Worm (Caenorhabditis elegans): ENCODE data around the gene C49G7.12.

Gene C49G7.12

ce11 chrV:4010170-4010569 lies 28.0 kb upstream of the C49G7.12 start, which contains the start of gene srh-4:
Gene srh-4 (plus strand): TSS chrV:4010470.
- TF ChIP-seq ceh-36 (tag; optimal IDR thresholded peaks at IDR 0.05): no peak
- TF ChIP-seq hmbx-1 (tag; optimal IDR thresholded peaks at IDR 0.05): no peak
- no peak for TF ChIP-seq tra-4 (tag; optimal IDR thresholded peaks at IDR 0.05)
- TF ChIP-seq aly-1 (tag; optimal IDR thresholded peaks at IDR 0.05): no peak
- no peak for TF ChIP-seq ceh-13 (GFP tag; optimal IDR thresholded peaks at IDR 0.05)
- TF ChIP-seq tbx-37 (GFP tag; conservative IDR thresholded peaks at IDR 0.05): no peak
- no peak for TF ChIP-seq ama-1 (optimal IDR thresholded peaks at IDR 0.05)
- no peak for TF ChIP-seq hmg-4 (GFP tag; optimal IDR thresholded peaks at IDR 0.05)
- no peak for TF ChIP-seq ets-7 (tag; optimal IDR thresholded peaks at IDR 0.05)
- no peak for TF ChIP-seq pes-1 (GFP tag; IDR thresholded peaks at IDR 0.05)
- TF ChIP-seq scrt-1 (GFP tag; IDR thresholded peaks at IDR 0.05): no peak

ce11 chrV:4016780-4017179 lies 21.4 kb upstream of the C49G7.12 start, which contains the start of gene srw-89:
Gene srw-89 (plus strand): TSS chrV:4017080.
- no peak for TF ChIP-seq tbx-37 (GFP tag; conservative IDR thresholded peaks at IDR 0.05)
- TF ChIP-seq tbx-11 (GFP tag; IDR thresholded peaks at IDR 0.05): no peak
- TF ChIP-seq tra-4 (tag; optimal IDR thresholded peaks at IDR 0.05): no peak
- no peak for TF ChIP-seq ets-7 (tag; optimal IDR thresholded peaks at IDR 0.05)

ce11 chrV:4018591-4018990 lies 19.6 kb upstream of the C49G7.12 start:
- TF ChIP-seq pes-1 (GFP tag; IDR thresholded peaks at IDR 0.05): no peak
- no peak for TF ChIP-seq tbx-37 (GFP tag; conservative IDR thresholded peaks at IDR 0.05)
- TF ChIP-seq tra-4 (tag; optimal IDR thresholded peaks at IDR 0.05): no peak
- no peak for TF ChIP-seq scrt-1 (GFP tag; IDR thresholded peaks at IDR 0.05)
- no peak for TF ChIP-seq F13C5.2 (tag; optimal IDR thresholded peaks at IDR 0.05)
- TF ChIP-seq flt-1 (GFP tag; IDR thresholded peaks at IDR 0.05): no peak
- TF ChIP-seq ceh-36 (tag; optimal IDR thresholded peaks at IDR 0.05): no peak
- no peak for TF ChIP-seq ama-1 (optimal IDR thresholded peaks at IDR 0.05)
- no peak for TF ChIP-seq ets-7 (tag; optimal IDR thresholded peaks at IDR 0.05)

ce11 chrV:4019188-4019587 lies 19.0 kb upstream of the C49G7.12 start, which contains the start of gene K09D9.3:
Gene K09D9.3 (plus strand): TSS chrV:4019488.
- TF ChIP-seq ceh-13 (GFP tag; optimal IDR thresholded peaks at IDR 0.05): no peak
- TF ChIP-seq hmg-4 (GFP tag; optimal IDR thresholded peaks at IDR 0.05): no peak
- TF ChIP-seq aly-1 (tag; optimal IDR thresholded peaks at IDR 0.05): no peak
- no peak for TF ChIP-seq hmbx-1 (tag; optimal IDR thresholded peaks at IDR 0.05)
- no peak for TF ChIP-seq tbx-11 (GFP tag; IDR thresholded peaks at IDR 0.05)
- TF ChIP-seq ama-1 (optimal IDR thresholded peaks at IDR 0.05): no peak
- no peak for TF ChIP-seq sea-1 (GFP tag; conservative IDR thresholded peaks at IDR 0.05)
- TF ChIP-seq B0310.2 (tag; optimal IDR thresholded peaks at IDR 0.05): no peak
- no peak for TF ChIP-seq F13C5.2 (tag; optimal IDR thresholded peaks at IDR 0.05)
- no peak for TF ChIP-seq ets-7 (tag; optimal IDR thresholded peaks at IDR 0.05)
- TF ChIP-seq scrt-1 (GFP tag; IDR thresholded peaks at IDR 0.05): no peak
- TF ChIP-seq pes-1 (GFP tag; IDR thresholded peaks at IDR 0.05): no peak
- no peak for TF ChIP-seq hnd-1 (tag; optimal IDR thresholded peaks at IDR 0.05)
- no peak for TF ChIP-seq ceh-36 (tag; optimal IDR thresholded peaks at IDR 0.05)
- TF ChIP-seq tra-4 (tag; optimal IDR thresholded peaks at IDR 0.05): no peak
- no peak for TF ChIP-seq tbx-37 (GFP tag; conservative IDR thresholded peaks at IDR 0.05)
- TF ChIP-seq flt-1 (GFP tag; IDR thresholded peaks at IDR 0.05): no peak

- TF ChIP-seq sea-1 (GFP tag; conservative IDR thresholded peaks at IDR 0.05) (no peak), ceh-36 (tag; optimal IDR thresholded peaks at IDR 0.05) (no peak)
Observed at ce11 chrV:4021776-4022175, 16.4 kb upstream of the C49G7.12 start, which contains the start of gene K09D9.14. Gene K09D9.14 (minus strand): TSS chrV:4021876.

- TF ChIP-seq flt-1 (GFP tag; IDR thresholded peaks at IDR 0.05) (no peak), pes-1 (GFP tag; IDR thresholded peaks at IDR 0.05) (no peak), B0310.2 (tag; optimal IDR thresholded peaks at IDR 0.05) (no peak), hmbx-1 (tag; optimal IDR thresholded peaks at IDR 0.05) (no peak), tra-4 (tag; optimal IDR thresholded peaks at IDR 0.05) (no peak), tbx-11 (GFP tag; IDR thresholded peaks at IDR 0.05) (no peak), hmg-4 (GFP tag; optimal IDR thresholded peaks at IDR 0.05) (no peak), aly-1 (tag; optimal IDR thresholded peaks at IDR 0.05) (no peak)
Observed at ce11 chrV:4022309-4022708, 15.9 kb upstream of the C49G7.12 start, which contains the start of gene cyp-35A3. Gene cyp-35A3 (plus strand): TSS chrV:4022609.

ce11 chrV:4024777-4025176 lies 13.4 kb upstream of the C49G7.12 start, which contains the start of gene K09D9.1:
Gene K09D9.1 (plus strand): TSS chrV:4025047.
- TF ChIP-seq hnd-1 (tag; optimal IDR thresholded peaks at IDR 0.05) (no peak), tbx-37 (GFP tag; conservative IDR thresholded peaks at IDR 0.05) (no peak), ama-1 (optimal IDR thresholded peaks at IDR 0.05) (no peak), flt-1 (GFP tag; IDR thresholded peaks at IDR 0.05) (no peak)

ce11 chrV:4029627-4030026 lies 8.6 kb upstream of the C49G7.12 start:
- TF ChIP-seq flt-1 (GFP tag; IDR thresholded peaks at IDR 0.05) (0 out of 2 replicates have a peak, but pooled peaks have one; percentile 23), ceh-36 (tag; optimal IDR thresholded peaks at IDR 0.05) (no peak), tbx-11 (GFP tag; IDR thresholded peaks at IDR 0.05) (no peak)

- TF ChIP-seq ceh-36 (tag; optimal IDR thresholded peaks at IDR 0.05): no peak
- TF ChIP-seq ceh-13 (GFP tag; optimal IDR thresholded peaks at IDR 0.05): no peak
- no peak for TF ChIP-seq ets-7 (tag; optimal IDR thresholded peaks at IDR 0.05)
- TF ChIP-seq hnd-1 (tag; optimal IDR thresholded peaks at IDR 0.05): no peak
- TF ChIP-seq aly-1 (tag; optimal IDR thresholded peaks at IDR 0.05): no peak
- TF ChIP-seq hmg-4 (GFP tag; optimal IDR thresholded peaks at IDR 0.05): no peak
- TF ChIP-seq sea-1 (GFP tag; conservative IDR thresholded peaks at IDR 0.05): no peak
- TF ChIP-seq pes-1 (GFP tag; IDR thresholded peaks at IDR 0.05): no peak
- TF ChIP-seq ama-1 (optimal IDR thresholded peaks at IDR 0.05): no peak
- TF ChIP-seq hmbx-1 (tag; optimal IDR thresholded peaks at IDR 0.05): no peak
- no peak for TF ChIP-seq flt-1 (GFP tag; IDR thresholded peaks at IDR 0.05)
- no peak for TF ChIP-seq tbx-37 (GFP tag; conservative IDR thresholded peaks at IDR 0.05)
- TF ChIP-seq tbx-11 (GFP tag; IDR thresholded peaks at IDR 0.05): no peak
- no peak for TF ChIP-seq tra-4 (tag; optimal IDR thresholded peaks at IDR 0.05)
- no peak for TF ChIP-seq F13C5.2 (tag; optimal IDR thresholded peaks at IDR 0.05)
- no peak for TF ChIP-seq B0310.2 (tag; optimal IDR thresholded peaks at IDR 0.05)
- no peak for TF ChIP-seq scrt-1 (GFP tag; IDR thresholded peaks at IDR 0.05)
Observed at ce11 chrV:4031319-4031718, 6.9 kb upstream of the C49G7.12 start, which contains the start of gene cyp-35A4. Gene cyp-35A4 (plus strand): TSS chrV:4031619.
